Fruit fly (Drosophila melanogaster): Measurements from ENCODE around the gene CG11786.

DNA sequence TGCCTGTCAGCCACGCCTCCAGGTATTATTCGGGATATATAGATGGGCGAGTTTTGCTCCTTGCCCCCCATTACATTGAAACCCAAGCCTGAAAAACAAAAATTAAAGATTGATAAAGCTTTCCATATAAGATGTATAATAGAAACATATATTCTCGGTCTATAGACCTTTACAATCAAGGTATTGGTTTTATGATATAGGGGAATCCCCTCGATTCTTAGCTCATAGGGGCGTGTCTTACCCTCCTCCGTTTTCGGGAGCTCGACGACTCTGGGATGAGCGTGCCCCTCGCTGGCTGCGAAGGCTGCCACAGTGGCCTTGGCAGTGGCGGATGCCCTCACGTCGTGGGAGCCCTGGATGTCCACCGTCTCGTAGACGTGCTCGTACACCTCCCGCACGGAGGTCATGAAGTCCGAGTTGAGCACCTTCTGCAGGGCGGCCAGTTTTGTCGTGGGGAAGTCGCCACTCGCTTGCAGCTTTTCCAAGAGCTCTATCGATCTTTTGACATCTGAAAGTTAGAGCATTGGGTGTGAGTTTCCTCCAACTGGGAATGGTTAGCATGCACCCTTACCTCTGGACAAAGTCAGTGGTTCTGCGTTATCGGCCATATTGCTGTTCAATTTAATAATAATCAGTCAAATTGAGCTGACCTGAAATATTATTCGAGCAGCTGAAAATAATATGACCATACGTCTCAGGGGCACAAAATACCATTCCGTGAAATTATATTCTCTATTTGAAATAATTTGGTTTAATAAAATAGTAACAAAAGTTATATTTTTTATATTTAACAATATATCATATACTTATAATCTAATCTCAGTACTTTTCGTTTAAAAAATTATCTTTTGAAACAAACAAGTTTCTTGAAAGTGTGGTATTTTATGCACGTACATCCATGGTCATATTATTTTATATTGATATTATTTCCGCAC, 19.1 kb downstream of the CG11786 start, which contains the start of the genes veli and PQBP1:
- TF ChIP-seq CG11762 (GFP tag; optimal IDR thresholded peaks at IDR 0.05; ENCODE audit: insufficient read depth) (no peak), CG1621 (tag; optimal IDR thresholded peaks at IDR 0.05) (no peak), fd85E (GFP tag; optimal IDR thresholded peaks at IDR 0.05) (no peak), Gug (GFP tag; IDR thresholded peaks at IDR 0.05) (no peak), OdsH (GFP tag; optimal IDR thresholded peaks at IDR 0.05) (no peak), Hr4 (GFP tag; optimal IDR thresholded peaks at IDR 0.05) (no peak)
